Worm (Caenorhabditis elegans) whole organism, L4 larva: ENCODE data around the gene Y67D8B.1.

Source experiments
- nhr-237 ChIP-seq: sonication (generic microtip); optimal IDR thresholded peaks from 2 replicates; lab custom pipeline; 2017; ENCODE audit warnings: missing biosample characterization, missing genetic modification characterization
- snpc-4 ChIP-seq: fragments of 150-350 bp; optimal IDR thresholded peaks from 2 replicates; lab custom pipeline; 2014; ENCODE audit warnings: missing biosample characterization, missing genetic modification characterization

- TF ChIP-seq snpc-4 = no peak
- no peak for TF ChIP-seq nhr-237 (tag; lab: Kevin White, UChicago)
These were observed 51.4 kb downstream of the Y67D8B.1 start for ce11 chrIV:3121060-3121459.
